Worm (Caenorhabditis elegans) whole organism, L3 larva: ENCODE measurements around the gene odr-8.

Experiments
- elt-3 ChIP-seq, 3 experiments: fragments of 150-350 bp in 1 of 3; sonication (generic microtip) in 2 of 3; optimal IDR thresholded peaks; 2 replicates in 2 of 3; 4 replicates in 1 of 3; lab custom pipeline; 2014 to 2017; ENCODE audit warnings: missing biosample characterization in 3 of 3, missing genetic modification characterization in 3 of 3
- mml-1 ChIP-seq: fragments of 150-350 bp; sonication (generic microtip); optimal IDR thresholded peaks from 3 replicates; lab custom pipeline; 2014; ENCODE audit warnings: missing biosample characterization, missing genetic modification characterization
- nhr-77 ChIP-seq: fragments of 150-350 bp; optimal IDR thresholded peaks from 2 replicates; lab custom pipeline; 2014; ENCODE audit warnings: missing biosample characterization, missing genetic modification characterization

- TF ChIP-seq elt-3 (tag; optimal IDR thresholded peaks at IDR 0.05; lab: Kevin White, UChicago) = peak in 1 of 3 experiments; percentile 63
- TF ChIP-seq nhr-77 (tag; lab: Kevin White, UChicago) = no peak
- no peak for TF ChIP-seq mml-1 (tag; lab: Kevin White, UChicago)
These were observed 25.7 kb downstream of the odr-8 start, which contains the start of gene try-3 for ce11 chrIV:6556624-6557368.
